Worm (Caenorhabditis elegans) whole organism, late embryonic: ENCODE results near the gene kin-24.
"Not testable (repeated sequence)": the region's sequence is repeated elsewhere in the genome, so short reads cannot be mapped to it uniquely, and the experiment has no call there.

Source experiments
- C08G9.2 ChIP-seq: sonication (generic microtip); optimal IDR thresholded peaks from 2 replicates; lab custom pipeline; 2016; ENCODE audit warnings: mild to moderate bottlenecking, missing genetic modification characterization, moderate library complexity, missing compliant biosample characterization
- C38D4.7 ChIP-seq: fragments of 200-800 bp; sonication (Bioruptor generic); optimal IDR thresholded peaks from 2 replicates; lab custom pipeline; 2018; ENCODE audit warnings: mild to moderate bottlenecking, missing genetic modification characterization, moderate library complexity, missing compliant biosample characterization
- F13H6.1 ChIP-seq: sonication (generic microtip); optimal IDR thresholded peaks from 2 replicates; lab custom pipeline; 2016; ENCODE audit warnings: missing genetic modification characterization, missing compliant biosample characterization
- K09A11.1 ChIP-seq: sonication (generic microtip); optimal IDR thresholded peaks from 2 replicates; lab custom pipeline; 2017; ENCODE audit warnings: antibody characterized with exemption, mild to moderate bottlenecking, missing genetic modification characterization, missing compliant biosample characterization; ENCODE audit not compliant: insufficient read depth
- T23F11.4 ChIP-seq: fragments of 200-800 bp; sonication (Bioruptor generic); optimal IDR thresholded peaks from 2 replicates; lab custom pipeline; 2018; ENCODE audit warnings: mild to moderate bottlenecking, missing genetic modification characterization, missing compliant biosample characterization
- Y22D7AL.16 ChIP-seq: sonication (generic microtip); optimal IDR thresholded peaks from 2 replicates; lab custom pipeline; 2016; ENCODE audit warnings: missing genetic modification characterization, missing compliant biosample characterization
- ahr-1 ChIP-seq: sonication (generic microtip); optimal IDR thresholded peaks from 2 replicates; lab custom pipeline; 2016; ENCODE audit warnings: missing genetic modification characterization, missing compliant biosample characterization
- ama-1 ChIP-seq: fragments of 150-350 bp; optimal IDR thresholded peaks from 2 replicates; lab custom pipeline; 2014
- ceh-14 ChIP-seq: sonication (generic microtip); optimal IDR thresholded peaks from 2 replicates; lab custom pipeline; 2016; ENCODE audit warnings: missing genotype, missing genetic modification characterization, missing compliant biosample characterization
- ceh-18 ChIP-seq: sonication (generic microtip); optimal IDR thresholded peaks from 2 replicates; lab custom pipeline; 2016; ENCODE audit warnings: missing genetic modification characterization, missing compliant biosample characterization
- ceh-31 ChIP-seq: sonication (generic microtip); optimal IDR thresholded peaks from 2 replicates; lab custom pipeline; 2016; ENCODE audit warnings: missing genetic modification characterization, missing compliant biosample characterization
- ceh-34 ChIP-seq: sonication (generic microtip); optimal IDR thresholded peaks from 2 replicates; lab custom pipeline; 2016; ENCODE audit warnings: mild to moderate bottlenecking, missing genetic modification characterization, missing compliant biosample characterization
- ceh-45 ChIP-seq: fragments of 200-800 bp; sonication (Bioruptor generic); IDR thresholded peaks from 2 replicates; pipeline ENCODE4 v1.3.6; 2022; ENCODE audit warnings: missing genetic modification reagents, missing genetic modification characterization, missing compliant biosample characterization
- ceh-6 ChIP-seq: fragments of 200-800 bp; sonication (Bioruptor generic); optimal IDR thresholded peaks from 2 replicates; lab custom pipeline; 2018; ENCODE audit warnings: mild to moderate bottlenecking, missing genetic modification characterization, missing compliant biosample characterization
- che-1 ChIP-seq: sonication (generic microtip); optimal IDR thresholded peaks from 2 replicates; lab custom pipeline; 2016; ENCODE audit warnings: mild to moderate bottlenecking, missing genetic modification characterization, missing compliant biosample characterization
- hlh-15 ChIP-seq: sonication (generic microtip); optimal IDR thresholded peaks from 2 replicates; lab custom pipeline; 2016; ENCODE audit warnings: missing genetic modification characterization, missing compliant biosample characterization
- hlh-6 ChIP-seq: sonication (generic microtip); optimal IDR thresholded peaks from 2 replicates; lab custom pipeline; 2016; ENCODE audit warnings: missing genotype, missing genetic modification characterization, missing compliant biosample characterization
- mec-3 ChIP-seq: sonication (generic microtip); optimal IDR thresholded peaks from 2 replicates; lab custom pipeline; 2016; ENCODE audit warnings: borderline replicate concordance, missing genetic modification characterization, missing compliant biosample characterization
- nfya-1 ChIP-seq: sonication (generic microtip); optimal IDR thresholded peaks from 2 replicates; lab custom pipeline; 2017; ENCODE audit warnings: missing genetic modification characterization, mild to moderate bottlenecking, missing compliant biosample characterization, antibody characterized with exemption, moderate library complexity
- nhr-232 ChIP-seq: sonication (generic microtip); optimal IDR thresholded peaks from 2 replicates; lab custom pipeline; 2016; ENCODE audit warnings: missing genetic modification characterization, missing compliant biosample characterization
- npax-4 ChIP-seq: sonication (generic microtip); optimal IDR thresholded peaks from 2 replicates; lab custom pipeline; 2016; ENCODE audit warnings: missing genetic modification characterization, missing compliant biosample characterization
- odd-2 ChIP-seq: sonication (generic microtip); optimal IDR thresholded peaks from 2 replicates; lab custom pipeline; 2017; ENCODE audit warnings: antibody characterized with exemption, mild to moderate bottlenecking, missing genetic modification characterization, missing compliant biosample characterization
- pag-3 ChIP-seq: sonication (generic microtip); optimal IDR thresholded peaks from 2 replicates; lab custom pipeline; 2016; ENCODE audit warnings: missing compliant biosample characterization, missing genetic modification characterization, borderline replicate concordance
- pat-9 ChIP-seq: fragments of 200-800 bp; sonication (Bioruptor generic); optimal IDR thresholded peaks from 2 replicates; lab custom pipeline; 2018; ENCODE audit warnings: mild to moderate bottlenecking, missing genetic modification characterization, moderate library complexity, missing compliant biosample characterization
- pax-1 ChIP-seq: fragments of 150-350 bp; optimal IDR thresholded peaks from 2 replicates; lab custom pipeline; 2014; ENCODE audit warnings: missing biosample characterization, missing genetic modification characterization
- pqm-1 ChIP-seq: sonication (generic microtip); optimal IDR thresholded peaks from 2 replicates; lab custom pipeline; 2016; ENCODE audit warnings: missing genetic modification characterization, missing compliant biosample characterization
- pros-1 ChIP-seq: fragments of 150-350 bp; optimal IDR thresholded peaks from 2 replicates; lab custom pipeline; 2014; ENCODE audit warnings: missing biosample characterization, missing genetic modification reagents, missing genetic modification characterization
- sox-4 ChIP-seq: sonication (generic microtip); optimal IDR thresholded peaks from 2 replicates; lab custom pipeline; 2017; ENCODE audit warnings: mild to moderate bottlenecking, missing genetic modification characterization, inconsistent platforms, missing compliant biosample characterization
- tbx-7 ChIP-seq: sonication (generic microtip); optimal IDR thresholded peaks from 2 replicates; lab custom pipeline; 2016; ENCODE audit warnings: missing genotype, missing genetic modification characterization, missing compliant biosample characterization
- unc-86 ChIP-seq: sonication (generic microtip); optimal IDR thresholded peaks from 2 replicates; lab custom pipeline; 2016; ENCODE audit warnings: missing genetic modification characterization, missing compliant biosample characterization

Gene kin-24

DNA sequence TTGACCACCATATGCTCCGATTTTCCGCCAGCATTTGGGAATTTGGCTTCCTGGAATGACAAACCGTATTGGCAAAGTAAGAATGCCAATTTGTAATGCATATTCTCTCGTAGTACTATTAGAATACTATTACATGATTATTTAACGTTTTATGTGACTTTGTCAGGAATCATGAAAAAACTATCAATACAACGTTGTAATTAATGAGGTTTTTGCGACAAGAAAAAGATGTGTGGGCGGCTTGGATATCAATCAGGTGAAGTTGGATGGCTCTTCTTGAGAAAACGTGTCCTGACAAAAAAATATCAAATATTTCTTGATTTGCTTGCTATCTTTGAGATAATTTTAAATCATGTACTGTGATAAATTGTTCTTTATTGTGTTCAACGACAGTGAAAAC is 7.2 kb upstream of the kin-24 start, which contains the start of gene K07F5.7:
Gene K07F5.7, minus strand, starts transcription at position 101 of the 400 bp plus-strand sequence.
- TF ChIP-seq C08G9.2 (tag; lab: Kevin White, UChicago), result no peak

- TF ChIP-seq npax-4 (tag; lab: Kevin White, UChicago), result no peak
Observed at ce11 chrIV:9846574-9846973, 5.7 kb upstream of the kin-24 start, which contains the start of gene K07F5.6. Gene K07F5.6, minus strand, starts transcription at chrIV:9846674.

ce11 chrIV:9843760-9844159 is 2.9 kb upstream of the kin-24 start, which contains the start of gene nspd-2:
Gene nspd-2, plus strand, starts transcription at chrIV:9844060.
- TF ChIP-seq pax-1 (tag; lab: Kevin White, UChicago) (no peak), hlh-6 (no peak)
- TF ChIP-seq, all 69 proteins: peak for 0

DNA sequence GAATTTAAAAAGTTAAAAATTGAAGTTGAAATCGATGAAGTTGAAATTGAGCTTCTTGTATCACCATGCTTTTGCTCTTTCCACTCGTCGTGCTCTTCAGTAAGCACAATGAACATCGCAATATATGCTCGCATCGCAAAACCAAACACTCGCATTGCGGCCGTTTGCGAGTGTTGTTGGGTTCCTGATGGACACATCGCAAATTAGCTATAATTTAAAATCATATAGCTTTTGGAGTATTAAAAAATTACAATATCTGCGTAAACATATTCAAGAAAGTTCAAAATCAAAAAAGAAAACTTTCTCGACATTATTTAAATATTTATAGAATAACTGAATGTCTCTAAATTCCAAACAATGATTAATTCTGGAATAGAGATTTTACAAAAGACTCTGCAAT is 1.2 kb upstream of the kin-24 start, which contains the start of gene K07F5.17:
Gene K07F5.17, plus strand, starts transcription at position 301 of the 400 bp plus-strand sequence.
- TF ChIP-seq ceh-6 (GFP tag; lab: Kevin White, UChicago), result no peak
- no peak for TF ChIP-seq mec-3 (tag; lab: Kevin White, UChicago)
- no peak for TF ChIP-seq T23F11.4
- TF ChIP-seq C38D4.7 (GFP tag; lab: Kevin White, UChicago), result no peak
- no peak for TF ChIP-seq Y22D7AL.16 (tag; lab: Kevin White, UChicago)
- no peak for TF ChIP-seq ceh-34
- no peak for TF ChIP-seq hlh-15 (tag; lab: Kevin White, UChicago)
- no peak for TF ChIP-seq ceh-31 (tag; lab: Kevin White, UChicago)
- no peak for TF ChIP-seq ceh-45
- no peak for TF ChIP-seq nhr-232 (tag; lab: Kevin White, UChicago)
- TF ChIP-seq ahr-1 (tag; lab: Kevin White, UChicago), result no peak
- no peak for TF ChIP-seq K09A11.1 (tag; lab: Kevin White, UChicago)
- TF ChIP-seq pqm-1, result no peak
- TF ChIP-seq ama-1, result no peak
- TF ChIP-seq F13H6.1, result no peak
- no peak for TF ChIP-seq ceh-18 (tag; lab: Kevin White, UChicago)
- no peak for TF ChIP-seq nfya-1 (tag; lab: Kevin White, UChicago)
- TF ChIP-seq tbx-7 (tag; lab: Kevin White, UChicago), result no peak
- TF ChIP-seq pag-3 (tag; lab: Kevin White, UChicago), result no peak
- TF ChIP-seq, all 69 proteins: peak for 0

- not testable (repeated sequence) for TF ChIP-seq hlh-15 (tag; lab: Kevin White, UChicago); che-1 (tag; lab: Kevin White, UChicago); ceh-14
Observed at ce11 chrIV:9837349-9837748, 3.5 kb downstream of the kin-24 start, which contains the start of gene msp-10. Gene msp-10, plus strand, starts transcription at chrIV:9837649.

- TF ChIP-seq ceh-6 (GFP tag; lab: Kevin White, UChicago), result no peak
Observed at ce11 chrIV:9836317-9836716, 4.6 kb downstream of the kin-24 start, which contains the start of gene msp-81. Gene msp-81, minus strand, starts transcription at chrIV:9836417.

- TF ChIP-seq odd-2, result no peak
- no peak for TF ChIP-seq pat-9 (tag; lab: Kevin White, UChicago)
- TF ChIP-seq sox-4 (tag; lab: Kevin White, UChicago), result no peak
- TF ChIP-seq pros-1, result no peak
- no peak for TF ChIP-seq unc-86 (tag; lab: Kevin White, UChicago)
Observed at ce11 chrIV:9833337-9833736, 7.5 kb downstream of the kin-24 start.
